Worm (Caenorhabditis elegans) whole organism, early embryonic: Measurements from ENCODE around the gene srsx-38.

Experiments used
- ama-1 ChIP-seq: fragments of 150-350 bp; optimal IDR thresholded peaks from 2 replicates; lab custom pipeline; 2014
- ceh-36 ChIP-seq: sonication (generic microtip); optimal IDR thresholded peaks from 2 replicates; lab custom pipeline; 2016; ENCODE audit warnings: missing genetic modification characterization, inconsistent platforms, missing compliant biosample characterization
- ets-7 ChIP-seq: sonication (generic microtip); optimal IDR thresholded peaks from 2 replicates; lab custom pipeline; 2016; ENCODE audit warnings: missing genotype, missing genetic modification characterization, missing compliant biosample characterization
- flt-1 ChIP-seq: fragments of 200-800 bp; sonication (Bioruptor generic); IDR thresholded peaks from 2 replicates; pipeline ENCODE4 v1.3.6; 2022; ENCODE audit warnings: missing genetic modification characterization, missing compliant biosample characterization
- hmbx-1 ChIP-seq: sonication (generic microtip); optimal IDR thresholded peaks from 2 replicates; lab custom pipeline; 2016; ENCODE audit warnings: mild to moderate bottlenecking, missing genetic modification characterization, missing compliant biosample characterization
- pes-1 ChIP-seq: fragments of 200-800 bp; sonication (Bioruptor generic); IDR thresholded peaks from 2 replicates; pipeline ENCODE4 v1.3.6; 2022; ENCODE audit warnings: missing genetic modification reagents, missing genetic modification characterization, missing compliant biosample characterization
- sea-1 ChIP-seq: fragments of 200-800 bp; sonication (Bioruptor generic); conservative IDR thresholded peaks from 2 replicates; pipeline ENCODE4 v1.3.6; 2022; ENCODE audit warnings: missing genetic modification characterization, missing compliant biosample characterization
- tra-4 ChIP-seq: sonication (generic microtip); optimal IDR thresholded peaks from 2 replicates; lab custom pipeline; 2017; ENCODE audit warnings: missing genetic modification characterization, missing compliant biosample characterization

ce11 chrV:15841095-15841494 is 33.8 kb upstream of the srsx-38 start, which contains the start of gene srh-149:
- no peak for TF ChIP-seq ama-1 (lab: Kevin White, UChicago)
- TF ChIP-seq flt-1: no peak
- TF ChIP-seq pes-1 (GFP tag; lab: Robert Waterston, UW): no peak
- no peak for TF ChIP-seq tra-4 (tag; lab: Kevin White, UChicago)
- TF ChIP-seq ceh-36: no peak
- TF ChIP-seq hmbx-1 (tag; lab: Kevin White, UChicago): no peak
- TF ChIP-seq sea-1 (GFP tag; lab: Robert Waterston, UW): no peak
- no peak for TF ChIP-seq ets-7 (tag; lab: Kevin White, UChicago)
